Fruit fly (Drosophila melanogaster) whole organism, wandering third instar larva: ENCODE measurements around the gene CG9992.

ENCODE experiments used
- Abd-B ChIP-seq: fragments of >200 bp; optimal IDR thresholded peaks from 2 replicates; lab custom pipeline; 2017; ENCODE audit warnings: missing biosample characterization, missing genetic modification characterization
- CG32264 ChIP-seq: fragments of 200-800 bp; sonication (Bioruptor generic); optimal IDR thresholded peaks from 2 replicates; lab custom pipeline; 2016; ENCODE audit warnings: missing biosample characterization, missing genetic modification characterization
- CG9705 ChIP-seq: fragments of 200-800 bp; sonication (Bioruptor generic); optimal IDR thresholded peaks from 2 replicates; lab custom pipeline; 2018; ENCODE audit warnings: missing biosample characterization, mild to moderate bottlenecking, missing genetic modification characterization
- CrebA ChIP-seq: fragments of 200-800 bp; sonication (Bioruptor generic); optimal IDR thresholded peaks from 2 replicates; lab custom pipeline; 2016; ENCODE audit warnings: missing biosample characterization, mild to moderate bottlenecking, missing genetic modification characterization, borderline replicate concordance
- Dfd ChIP-seq: fragments of >200 bp; optimal IDR thresholded peaks from 2 replicates; lab custom pipeline; 2017; ENCODE audit warnings: missing biosample characterization, missing genetic modification characterization
- Dif ChIP-seq: fragments of 200-275, 200-300 bp; sonication (Bioruptor generic); optimal IDR thresholded peaks from 2 replicates; lab custom pipeline; 2018; ENCODE audit warnings: missing biosample characterization, missing genetic modification characterization; ENCODE audit not compliant: partially characterized antibody
- GATAd ChIP-seq: sonication (Bioruptor generic); optimal IDR thresholded peaks from 2 replicates; lab custom pipeline; 2016; ENCODE audit warnings: missing biosample characterization, missing genetic modification characterization
- HLH106 ChIP-seq: fragments of 200-800 bp; optimal IDR thresholded peaks from 3 replicates; lab custom pipeline; 2019; ENCODE audit warnings: missing biosample characterization, mild to moderate bottlenecking, missing genetic modification characterization, moderate library complexity
- Hnf4 ChIP-seq: fragments of 200-800 bp; sonication (Bioruptor generic); optimal IDR thresholded peaks from 2 replicates; lab custom pipeline; 2016; ENCODE audit warnings: missing biosample characterization, mild to moderate bottlenecking, missing genetic modification characterization
- Hr78 ChIP-seq: fragments of >200 bp; optimal IDR thresholded peaks from 2 replicates; lab custom pipeline; 2017; ENCODE audit warnings: missing biosample characterization, missing genetic modification characterization
- Hr83 ChIP-seq: fragments of 200-300 bp; sonication (Bioruptor generic); optimal IDR thresholded peaks from 2 replicates; lab custom pipeline; 2016; ENCODE audit warnings: missing biosample characterization, mild to moderate bottlenecking, missing genetic modification characterization, moderate library complexity; ENCODE audit not compliant: poor library complexity, severe bottlenecking
- Jra ChIP-seq: sonication (Bioruptor generic); optimal IDR thresholded peaks from 2 replicates; lab custom pipeline; 2016; ENCODE audit warnings: missing biosample characterization, missing genetic modification characterization
- Mio ChIP-seq: sonication (Bioruptor generic); optimal IDR thresholded peaks from 2 replicates; lab custom pipeline; 2016; ENCODE audit warnings: missing biosample characterization, missing genetic modification characterization
- Myc ChIP-seq: fragments of >200 bp; optimal IDR thresholded peaks from 2 replicates; lab custom pipeline; 2017
- N ChIP-seq: fragments of >200 bp; optimal IDR thresholded peaks from 2 replicates; lab custom pipeline; 2018; ENCODE audit warnings: missing biosample characterization, missing external identifiers, missing genetic modification characterization
- OdsH ChIP-seq: fragments of 200-800 bp; sonication (Bioruptor generic); optimal IDR thresholded peaks from 2 replicates; lab custom pipeline; 2016; ENCODE audit warnings: missing biosample characterization, mild to moderate bottlenecking, missing genetic modification characterization
- Rel ChIP-seq, 2 experiments: fragments of 200-800 bp; sonication (Bioruptor generic) in 1 of 2; optimal IDR thresholded peaks; 2 replicates in 1 of 2; 3 replicates in 1 of 2; lab custom pipeline; 2016 to 2019; ENCODE audit warnings: mild to moderate bottlenecking in 2 of 2, missing biosample characterization in 2 of 2, missing genetic modification characterization in 2 of 2, moderate library complexity in 1 of 2
- Sp1 ChIP-seq: fragments of 200-800 bp; sonication (Bioruptor generic); optimal IDR thresholded peaks from 3 replicates; lab custom pipeline; 2019; ENCODE audit warnings: missing biosample characterization, mild to moderate bottlenecking, missing genetic modification characterization, moderate library complexity
- Vsx2 ChIP-seq: fragments of 200-300, 225-300 bp; sonication (Bioruptor generic); optimal IDR thresholded peaks from 2 replicates; lab custom pipeline; 2018; ENCODE audit warnings: missing biosample characterization, missing genetic modification characterization; ENCODE audit not compliant: partially characterized antibody
- br ChIP-seq: fragments of 200-800 bp; sonication (Bioruptor generic); optimal IDR thresholded peaks from 2 replicates; lab custom pipeline; 2016; ENCODE audit warnings: missing biosample characterization, missing genetic modification characterization
- brk ChIP-seq: fragments of 200-800 bp; sonication (Bioruptor generic); optimal IDR thresholded peaks from 2 replicates; lab custom pipeline; 2016; ENCODE audit warnings: missing biosample characterization, mild to moderate bottlenecking, missing genetic modification characterization
- dl ChIP-seq, 2 experiments: fragments of 175-275, 200-275 bp in 1 of 2; fragments of 200-275 bp in 1 of 2; sonication (Bioruptor generic); optimal IDR thresholded peaks; lab custom pipeline; 2018; ENCODE audit warnings: mild to moderate bottlenecking in 2 of 2, missing biosample characterization in 2 of 2, missing genetic modification characterization in 2 of 2, moderate library complexity in 2 of 2; ENCODE audit not compliant: partially characterized antibody in 2 of 2, insufficient read depth in 1 of 2
- dsf ChIP-seq: sonication (Bioruptor generic); optimal IDR thresholded peaks from 2 replicates; lab custom pipeline; 2016; ENCODE audit warnings: missing biosample characterization, missing genetic modification characterization, borderline replicate concordance
- ey ChIP-seq: fragments of 200-800 bp; sonication (Bioruptor generic); optimal IDR thresholded peaks from 2 replicates; lab custom pipeline; 2016; ENCODE audit warnings: missing biosample characterization, missing genetic modification characterization
- foxo ChIP-seq, 2 experiments: fragments of 200-800 bp; sonication (Bioruptor generic); optimal IDR thresholded peaks; 2 replicates in 1 of 2; 3 replicates in 1 of 2; lab custom pipeline; 2016 to 2017; ENCODE audit warnings: missing biosample characterization in 2 of 2, missing genetic modification characterization in 2 of 2
- fru ChIP-seq: fragments of 200-800 bp; sonication (Bioruptor generic); optimal IDR thresholded peaks from 3 replicates; lab custom pipeline; 2016; ENCODE audit warnings: missing biosample characterization, mild to moderate bottlenecking, missing genetic modification characterization
- h ChIP-seq: fragments of 200-800 bp; sonication (Bioruptor generic); optimal IDR thresholded peaks from 3 replicates; lab custom pipeline; 2016; ENCODE audit warnings: missing biosample characterization, mild to moderate bottlenecking, missing genetic modification characterization
- lola ChIP-seq: fragments of >200 bp; optimal IDR thresholded peaks from 2 replicates; lab custom pipeline; 2017; ENCODE audit warnings: missing biosample characterization, missing genetic modification characterization
- pan ChIP-seq: fragments of >200 bp; optimal IDR thresholded peaks from 2 replicates; lab custom pipeline; 2017
- psq ChIP-seq: fragments of 200-800 bp; sonication (Bioruptor generic); optimal IDR thresholded peaks from 3 replicates; lab custom pipeline; 2017; ENCODE audit warnings: missing biosample characterization, mild to moderate bottlenecking, missing genetic modification characterization, moderate library complexity
- rgr ChIP-seq: fragments of 200-800 bp; sonication (Bioruptor generic); optimal IDR thresholded peaks from 3 replicates; lab custom pipeline; 2016; ENCODE audit warnings: missing biosample characterization, mild to moderate bottlenecking, missing genetic modification characterization
- sage ChIP-seq: fragments of 200-800 bp; sonication (Bioruptor generic); optimal IDR thresholded peaks from 2 replicates; lab custom pipeline; 2016; ENCODE audit warnings: missing biosample characterization, mild to moderate bottlenecking, missing genetic modification characterization
- sv ChIP-seq: fragments of 200-800 bp; sonication (Bioruptor generic); optimal IDR thresholded peaks from 3 replicates; lab custom pipeline; 2016; ENCODE audit warnings: missing biosample characterization, missing genetic modification characterization
- tai ChIP-seq: sonication (Bioruptor generic); optimal IDR thresholded peaks from 2 replicates; lab custom pipeline; 2016; ENCODE audit warnings: missing biosample characterization, missing genetic modification characterization
- usp ChIP-seq: fragments of >200 bp; optimal IDR thresholded peaks from 2 replicates; lab custom pipeline; 2017; ENCODE audit warnings: missing biosample characterization, missing genetic modification characterization
- woc ChIP-seq: sonication (Bioruptor generic); optimal IDR thresholded peaks from 2 replicates; lab custom pipeline; 2016; ENCODE audit warnings: missing biosample characterization, mild to moderate bottlenecking, missing genetic modification characterization

Gene CG9992

dm6 chrX:16384843-16385726, at the start of gene CG9992, which contains the start of gene CG4239:
Gene CG9992, minus strand, starts transcription at chrX:16384908.
Gene CG4239, plus strand, starts transcription at chrX:16385278.
- peak; percentile 50 for TF ChIP-seq CG9705 (GFP tag; lab: Kevin White, UChicago)
- no peak for TF ChIP-seq brk (GFP tag; lab: Kevin White, UChicago)
- peak; percentile 50 for TF ChIP-seq Hnf4 (GFP tag; lab: Kevin White, UChicago)
- TF ChIP-seq Vsx2 (GFP tag; lab: Kevin White, UChicago): no peak
- TF ChIP-seq ey (GFP tag; lab: Kevin White, UChicago): peak; percentile 41
- TF ChIP-seq GATAd: no peak
- no peak for TF ChIP-seq sage (GFP tag; lab: Kevin White, UChicago)
- TF ChIP-seq Sp1: peak; percentile 46
- no peak for TF ChIP-seq OdsH (GFP tag; lab: Kevin White, UChicago)
- no peak for TF ChIP-seq CrebA
- TF ChIP-seq psq: peak; percentile 31
- peak; percentile 63 for TF ChIP-seq Hr78 (GFP tag; lab: Kevin White, UChicago)
- TF ChIP-seq Hr83: no peak
- no peak for TF ChIP-seq Mio
- no peak for TF ChIP-seq usp
- peak; percentile 34 for TF ChIP-seq h (GFP tag; lab: Kevin White, UChicago)
- peak; percentile 39 for TF ChIP-seq fru (GFP tag; lab: Kevin White, UChicago)
- TF ChIP-seq CG32264 (GFP tag; lab: Kevin White, UChicago): no peak
- TF ChIP-seq Jra (GFP tag; lab: Kevin White, UChicago): no peak
- peak; percentile 78 for TF ChIP-seq N
- peak; percentile 39 for TF ChIP-seq woc (GFP tag; lab: Kevin White, UChicago)
- TF ChIP-seq dsf: no peak
- TF ChIP-seq Dfd (GFP tag; lab: Kevin White, UChicago): no peak
- TF ChIP-seq br (GFP tag; lab: Kevin White, UChicago): peak; percentile 4
- peak; percentile 56 for TF ChIP-seq rgr (GFP tag; lab: Kevin White, UChicago)
- no peak for TF ChIP-seq Abd-B (GFP tag; lab: Kevin White, UChicago)
- no peak for TF ChIP-seq Myc (lab: Kevin White, UChicago)
- no peak for TF ChIP-seq Rel (GFP tag; optimal IDR thresholded peaks at IDR 0.05; lab: Kevin White, UChicago)
- no peak for TF ChIP-seq Rel (tag; optimal IDR thresholded peaks at IDR 0.05; lab: Kevin White, UChicago)
- no peak for TF ChIP-seq Dif (GFP tag; lab: Kevin White, UChicago)
- TF ChIP-seq lola (GFP tag; lab: Kevin White, UChicago): peak; percentile 81
- TF ChIP-seq sv (GFP tag; lab: Kevin White, UChicago): peak; percentile 59
- no peak for TF ChIP-seq tai (GFP tag; lab: Kevin White, UChicago)
- no peak for TF ChIP-seq pan
- peak in 1 of 2 experiments; percentile 67 for TF ChIP-seq foxo (GFP tag; optimal IDR thresholded peaks at IDR 0.05; lab: Kevin White, UChicago)
- peak; percentile 78 for TF ChIP-seq HLH106 (tag; lab: Kevin White, UChicago)

dm6 chrX:16428476-16428875, 43.8 kb upstream of the CG9992 start:
- TF ChIP-seq Mio: no peak
- no peak for TF ChIP-seq Dif (GFP tag; lab: Kevin White, UChicago)
- no peak for TF ChIP-seq sv (GFP tag; lab: Kevin White, UChicago)
- no peak for TF ChIP-seq h (GFP tag; lab: Kevin White, UChicago)
- no peak for TF ChIP-seq Rel (GFP tag; optimal IDR thresholded peaks at IDR 0.05; lab: Kevin White, UChicago)
- no peak for TF ChIP-seq Rel (tag; optimal IDR thresholded peaks at IDR 0.05; lab: Kevin White, UChicago)
- no peak for TF ChIP-seq dl (GFP tag; optimal IDR thresholded peaks at IDR 0.05; lab: Kevin White, UChicago; ENCODE audit: insufficient read depth in 1 of 2, partially characterized antibody in 2 of 2)
- TF ChIP-seq dsf: no peak
- no peak for TF ChIP-seq brk (GFP tag; lab: Kevin White, UChicago)
- TF ChIP-seq rgr (GFP tag; lab: Kevin White, UChicago): no peak
- TF ChIP-seq Dfd (GFP tag; lab: Kevin White, UChicago): no peak
- no peak for TF ChIP-seq CrebA
- TF ChIP-seq usp: no peak
- no peak for TF ChIP-seq lola (GFP tag; lab: Kevin White, UChicago)
- TF ChIP-seq ey (GFP tag; lab: Kevin White, UChicago): no peak
- TF ChIP-seq sage (GFP tag; lab: Kevin White, UChicago): no peak
- no peak for TF ChIP-seq Hr83
- no peak for TF ChIP-seq br (GFP tag; lab: Kevin White, UChicago)
- TF ChIP-seq fru (GFP tag; lab: Kevin White, UChicago): no peak
- TF ChIP-seq, all 38 proteins: peak for 0
